Fruit fly (Drosophila melanogaster): Measurements from ENCODE around the gene Dhrs4.

Gene Dhrs4

dm6 chr3L:5182255-5182993 is 41.0 kb upstream of the Dhrs4 start (continued):
- TF ChIP-seq CG6163 (GFP tag; IDR thresholded peaks at IDR 0.05): 0 out of 3 replicates have a peak, but pooled peaks have one; percentile 39
- TF ChIP-seq Hr4 (GFP tag; optimal IDR thresholded peaks at IDR 0.05): peak; percentile 0
- peak; percentile 10 for TF ChIP-seq net (GFP tag; optimal IDR thresholded peaks at IDR 0.05)
- TF ChIP-seq Sox102F (GFP tag; optimal IDR thresholded peaks at IDR 0.05): peak; percentile 41
- no peak for TF ChIP-seq CG4318 (GFP tag; optimal IDR thresholded peaks at IDR 0.05)
- TF ChIP-seq Met (GFP tag; optimal IDR thresholded peaks at IDR 0.05): peak; percentile 60
- no peak for TF ChIP-seq CG6854 (GFP tag; optimal IDR thresholded peaks at IDR 0.05)
- peak; percentile 43 for TF ChIP-seq CG6792 (GFP tag; optimal IDR thresholded peaks at IDR 0.05)
- TF ChIP-seq CG6808 (GFP tag; optimal IDR thresholded peaks at IDR 0.05): peak; percentile 10
- TF ChIP-seq topi (GFP tag; optimal IDR thresholded peaks at IDR 0.05): peak; percentile 53
- no peak for TF ChIP-seq CG16779 (tag; optimal IDR thresholded peaks at IDR 0.05)
- TF ChIP-seq Sox15 (GFP tag; optimal IDR thresholded peaks at IDR 0.05): no peak
- TF ChIP-seq acj6 (GFP tag; optimal IDR thresholded peaks at IDR 0.05): peak; percentile 35
- no peak for TF ChIP-seq ss (GFP tag; optimal IDR thresholded peaks at IDR 0.05)
- TF ChIP-seq Blimp-1 (GFP tag; optimal IDR thresholded peaks at IDR 0.05): no peak
- TF ChIP-seq CG8632 (GFP tag; optimal IDR thresholded peaks at IDR 0.05): peak; percentile 27
- no peak for TF ChIP-seq fkh (GFP tag; optimal IDR thresholded peaks at IDR 0.05)
- TF ChIP-seq esn (GFP tag; optimal IDR thresholded peaks at IDR 0.05): peak; percentile 40
- TF ChIP-seq CG6276 (GFP tag; optimal IDR thresholded peaks at IDR 0.05): no peak
- TF ChIP-seq Sox14 (GFP tag; optimal IDR thresholded peaks at IDR 0.05): peak; percentile 10
- peak in 1 of 2 experiments; percentile 28 for TF ChIP-seq salr (GFP tag; optimal IDR thresholded peaks at IDR 0.05)
- peak; percentile 45 for TF ChIP-seq OdsH (GFP tag; optimal IDR thresholded peaks at IDR 0.05)
- TF ChIP-seq CG11902 (GFP tag; optimal IDR thresholded peaks at IDR 0.05): peak; percentile 11
- TF ChIP-seq vri (GFP tag; optimal IDR thresholded peaks at IDR 0.05): no peak
- peak; percentile 40 for TF ChIP-seq pdm3 (GFP tag; optimal IDR thresholded peaks at IDR 0.05)
- TF ChIP-seq CG3919 (GFP tag; optimal IDR thresholded peaks at IDR 0.05): peak; percentile 36
- TF ChIP-seq CG7368 (GFP tag; optimal IDR thresholded peaks at IDR 0.05): peak; percentile 3
- peak; percentile 21 for TF ChIP-seq CG10669 (GFP tag; optimal IDR thresholded peaks at IDR 0.05)
- peak; percentile 36 for TF ChIP-seq Smox (GFP tag; optimal IDR thresholded peaks at IDR 0.05)
- TF ChIP-seq eg (GFP tag; IDR thresholded peaks at IDR 0.05): 0 out of 3 replicates have a peak, but pooled peaks have one; percentile 28
- no peak for TF ChIP-seq CG9139 (GFP tag; optimal IDR thresholded peaks at IDR 0.05)
- no peak for TF ChIP-seq Lpt (GFP tag; optimal IDR thresholded peaks at IDR 0.05)

dm6 chr3L:5180968-5181612 is 39.6 kb upstream of the Dhrs4 start:
- TF ChIP-seq Eip78C (GFP tag) (peak; percentile 19), fkh (GFP tag; optimal IDR thresholded peaks at IDR 0.05) (peak; percentile 17), vri (GFP tag; optimal IDR thresholded peaks at IDR 0.05) (peak; percentile 87), dac (GFP tag; optimal IDR thresholded peaks at IDR 0.05) (no peak)

- no peak for TF ChIP-seq CG9139 (GFP tag; optimal IDR thresholded peaks at IDR 0.05)
- no peak for TF ChIP-seq CG6854 (GFP tag; optimal IDR thresholded peaks at IDR 0.05)
- no peak for TF ChIP-seq CG8632 (GFP tag; optimal IDR thresholded peaks at IDR 0.05)
- no peak for TF ChIP-seq acj6 (GFP tag; optimal IDR thresholded peaks at IDR 0.05)
- TF ChIP-seq CG10631 (GFP tag; optimal IDR thresholded peaks at IDR 0.05): no peak
- TF ChIP-seq CG3032 (tag; optimal IDR thresholded peaks at IDR 0.05): no peak
- no peak for TF ChIP-seq Ets96B (tag; optimal IDR thresholded peaks at IDR 0.05)
- TF ChIP-seq CG1621 (tag; optimal IDR thresholded peaks at IDR 0.05): no peak
- no peak for TF ChIP-seq Eip93F (GFP tag; optimal IDR thresholded peaks at IDR 0.05)
- TF ChIP-seq CG7368 (GFP tag; optimal IDR thresholded peaks at IDR 0.05): no peak
- TF ChIP-seq Sox14 (GFP tag; optimal IDR thresholded peaks at IDR 0.05): no peak
- TF ChIP-seq CG34406 (GFP tag; optimal IDR thresholded peaks at IDR 0.05): peak; percentile 5
- TF ChIP-seq CG6163 (GFP tag; IDR thresholded peaks at IDR 0.05): 0 out of 3 replicates have a peak, but pooled peaks have one; percentile 34
- TF ChIP-seq CG6792 (GFP tag; optimal IDR thresholded peaks at IDR 0.05): no peak
- peak; percentile 89 for TF ChIP-seq fkh (GFP tag; optimal IDR thresholded peaks at IDR 0.05)
- TF ChIP-seq Lpt (GFP tag; optimal IDR thresholded peaks at IDR 0.05): no peak
- TF ChIP-seq CG4318 (GFP tag; optimal IDR thresholded peaks at IDR 0.05): no peak
- TF ChIP-seq CG8319 (GFP tag; optimal IDR thresholded peaks at IDR 0.05): no peak
- no peak for TF ChIP-seq svp (GFP tag)
- TF ChIP-seq Ets21C (GFP tag; optimal IDR thresholded peaks at IDR 0.05): no peak
- no peak for TF ChIP-seq topi (GFP tag; optimal IDR thresholded peaks at IDR 0.05)
- TF ChIP-seq CG15336 (GFP tag; IDR thresholded peaks at IDR 0.05): no peak
- peak; percentile 39 for TF ChIP-seq vri (GFP tag; optimal IDR thresholded peaks at IDR 0.05)
- no peak for TF ChIP-seq fd85E (GFP tag; optimal IDR thresholded peaks at IDR 0.05)
Measured at dm6 chr3L:5180179-5180578, 38.7 kb upstream of the Dhrs4 start.

Data from whole organism, prepupa.